Fruit fly (Drosophila melanogaster) whole organism, embryonic: ENCODE measurements around the gene Rexo5.

Source experiments
- Atf3 ChIP-seq: fragments of 200-800 bp; sonication (Bioruptor generic); optimal IDR thresholded peaks from 3 replicates; lab custom pipeline; 2016; ENCODE audit warnings: missing biosample characterization, missing genetic modification characterization
- B-H2 ChIP-seq: fragments of 200-800 bp; sonication (Bioruptor generic); optimal IDR thresholded peaks from 2 replicates; lab custom pipeline; 2018; ENCODE audit warnings: missing biosample characterization, mild to moderate bottlenecking, missing genetic modification characterization
- CG10267 ChIP-seq: fragments of 200-800 bp; sonication (Bioruptor generic); optimal IDR thresholded peaks from 2 replicates; lab custom pipeline; 2018; ENCODE audit warnings: missing biosample characterization, mild to moderate bottlenecking, missing genetic modification characterization, moderate library complexity
- CG11695 ChIP-seq: fragments of 200-800 bp; sonication (Bioruptor generic); IDR thresholded peaks from 3 replicates; pipeline ENCODE4 v1.3.6; 2022; ENCODE audit warnings: missing biosample characterization, missing genetic modification characterization
- CG15269 ChIP-seq: fragments of 200-800 bp; sonication (Bioruptor generic); optimal IDR thresholded peaks from 2 replicates; lab custom pipeline; 2018; ENCODE audit warnings: missing biosample characterization, mild to moderate bottlenecking, missing genetic modification characterization, moderate library complexity
- CG16863 ChIP-seq: fragments of 200-800 bp; sonication (Bioruptor generic); optimal IDR thresholded peaks from 3 replicates; lab custom pipeline; 2016; ENCODE audit warnings: missing biosample characterization, missing genetic modification characterization
- CG18764 ChIP-seq: fragments of 200-800 bp; sonication (Bioruptor generic); optimal IDR thresholded peaks from 3 replicates; lab custom pipeline; 2016; ENCODE audit warnings: missing biosample characterization, missing genetic modification characterization
- CG2120 ChIP-seq: fragments of 200-800 bp; sonication (Bioruptor generic); optimal IDR thresholded peaks from 3 replicates; lab custom pipeline; 2016; ENCODE audit warnings: missing biosample characterization, missing genetic modification characterization
- CG30403 ChIP-seq: fragments of 200-800 bp; sonication (Bioruptor generic); optimal IDR thresholded peaks from 3 replicates; lab custom pipeline; 2016; ENCODE audit warnings: missing biosample characterization, missing genetic modification characterization
- CG33213 ChIP-seq: fragments of 200-800 bp; sonication (Bioruptor generic); optimal IDR thresholded peaks from 3 replicates; lab custom pipeline; 2016; ENCODE audit warnings: missing biosample characterization, missing genetic modification characterization
- CG34422 ChIP-seq: fragments of 200-800 bp; sonication (Bioruptor generic); IDR thresholded peaks from 3 replicates; pipeline ENCODE4 v1.3.6; 2022; ENCODE audit warnings: missing biosample characterization, missing genetic modification characterization
- CG6272 ChIP-seq: fragments of 200-800 bp; sonication (Bioruptor generic); IDR thresholded peaks from 2 replicates; pipeline ENCODE4 v1.3.6; 2022; ENCODE audit warnings: missing biosample characterization, missing genetic modification characterization
- CG6854 ChIP-seq: fragments of 200-800 bp; sonication (Bioruptor generic); optimal IDR thresholded peaks from 3 replicates; lab custom pipeline; 2017; ENCODE audit warnings: missing biosample characterization, mild to moderate bottlenecking, missing genetic modification characterization
- CG7372 ChIP-seq: fragments of 200-800 bp; sonication (Bioruptor generic); IDR thresholded peaks from 2 replicates; pipeline ENCODE4 v1.3.6; 2022; ENCODE audit warnings: missing biosample characterization, missing genetic modification characterization
- CG7556 ChIP-seq: fragments of 200-800 bp; sonication (Bioruptor generic); optimal IDR thresholded peaks from 2 replicates; lab custom pipeline; 2017; ENCODE audit warnings: missing biosample characterization, mild to moderate bottlenecking, missing genetic modification characterization
- Dll ChIP-seq: fragments of 200-800 bp; sonication (Bioruptor generic); IDR thresholded peaks from 4 replicates; pipeline ENCODE4 v1.3.6; 2022; ENCODE audit warnings: missing biosample characterization, missing genetic modification characterization; ENCODE audit not compliant: partially characterized antibody
- Doc3 ChIP-seq: fragments of 200-800 bp; sonication (Bioruptor generic); IDR thresholded peaks from 3 replicates; pipeline ENCODE4 v1.3.6; 2022; ENCODE audit warnings: missing biosample characterization, missing genetic modification characterization; ENCODE audit not compliant: partially characterized antibody
- ERR ChIP-seq: fragments of 200-800 bp; sonication (Bioruptor generic); optimal IDR thresholded peaks from 2 replicates; lab custom pipeline; 2016; ENCODE audit warnings: missing biosample characterization, missing genetic modification characterization
- Eip74EF ChIP-seq, 2 experiments: fragments of 200-800 bp in 1 of 2; fragments of >200 bp in 1 of 2; sonication (Bioruptor generic) in 1 of 2; optimal IDR thresholded peaks; 2 replicates each; lab custom pipeline; 2017 to 2019; ENCODE audit warnings: missing biosample characterization in 2 of 2, missing genetic modification characterization in 2 of 2, mild to moderate bottlenecking in 1 of 2, moderate library complexity in 1 of 2
- HLH4C ChIP-seq: fragments of 200-800 bp; sonication (Bioruptor generic); IDR thresholded peaks from 3 replicates; pipeline ENCODE4 v1.3.6; 2022; ENCODE audit warnings: missing biosample characterization, missing genetic modification characterization; ENCODE audit not compliant: partially characterized antibody
- HLHmδ ChIP-seq: fragments of 200-800 bp; sonication (Bioruptor generic); optimal IDR thresholded peaks from 2 replicates; lab custom pipeline; 2018; ENCODE audit warnings: missing biosample characterization, mild to moderate bottlenecking, missing genetic modification characterization, moderate library complexity
- Lpt ChIP-seq: fragments of >200 bp; optimal IDR thresholded peaks from 2 replicates; lab custom pipeline; 2018; ENCODE audit warnings: missing biosample characterization, missing genetic modification characterization
- MBD-R2 ChIP-seq: fragments of 200-800 bp; sonication (Bioruptor generic); IDR thresholded peaks from 2 replicates; pipeline ENCODE4 v1.3.6; 2022; ENCODE audit warnings: missing biosample characterization, missing genetic modification characterization
- Meics ChIP-seq: fragments of 200-800 bp; sonication (Bioruptor generic); optimal IDR thresholded peaks from 2 replicates; lab custom pipeline; 2017; ENCODE audit warnings: missing biosample characterization, mild to moderate bottlenecking, missing genetic modification characterization
- Mes4 ChIP-seq: fragments of 200-800 bp; sonication (Bioruptor generic); optimal IDR thresholded peaks from 2 replicates; lab custom pipeline; 2016; ENCODE audit warnings: missing biosample characterization, missing genetic modification characterization
- Neu2 ChIP-seq: fragments of 200-800 bp; sonication (Bioruptor generic); optimal IDR thresholded peaks from 3 replicates; lab custom pipeline; 2016; ENCODE audit warnings: missing biosample characterization, missing genetic modification characterization, borderline replicate concordance
- Opbp ChIP-seq: fragments of 200-800 bp; sonication (Bioruptor generic); IDR thresholded peaks from 3 replicates; pipeline ENCODE4 v1.3.6; 2022; ENCODE audit warnings: missing biosample characterization, missing genetic modification characterization; ENCODE audit not compliant: partially characterized antibody
- Pdp1 ChIP-seq, 2 experiments: fragments of 200-800 bp; sonication (Bioruptor generic); optimal IDR thresholded peaks; 3 replicates each; lab custom pipeline; 2016; ENCODE audit warnings: missing biosample characterization in 2 of 2, missing genetic modification characterization in 2 of 2, mild to moderate bottlenecking in 1 of 2, moderate library complexity in 1 of 2
- Side ChIP-seq: fragments of 200-800 bp; sonication (Bioruptor generic); optimal IDR thresholded peaks from 2 replicates; lab custom pipeline; 2016; ENCODE audit warnings: missing biosample characterization, missing genetic modification characterization
- Xrp1 ChIP-seq: fragments of 200-800 bp; sonication (Bioruptor generic); IDR thresholded peaks from 2 replicates; pipeline ENCODE4 v1.3.6; 2022; ENCODE audit warnings: missing biosample characterization, missing genetic modification characterization
- bab2 ChIP-seq: fragments of 200-800 bp; sonication (Bioruptor generic); optimal IDR thresholded peaks from 2 replicates; lab custom pipeline; 2016; ENCODE audit warnings: missing biosample characterization, missing genetic modification characterization
- cato ChIP-seq: fragments of 200-800 bp; sonication (Bioruptor generic); optimal IDR thresholded peaks from 2 replicates; lab custom pipeline; 2016; ENCODE audit warnings: missing biosample characterization, missing genetic modification characterization, borderline replicate concordance
- croc ChIP-seq: fragments of 200-800 bp; sonication (Bioruptor generic); conservative IDR thresholded peaks from 3 replicates; pipeline ENCODE4 v1.3.6; 2022; ENCODE audit warnings: missing biosample characterization, missing genetic modification characterization
- dpn ChIP-seq, 2 experiments: fragments of 200-800 bp; sonication (Bioruptor generic); optimal IDR thresholded peaks; 3 replicates each; lab custom pipeline; 2016; ENCODE audit warnings: missing biosample characterization in 2 of 2, missing genetic modification characterization in 2 of 2
- emc ChIP-seq: fragments of 200-800 bp; sonication (Bioruptor generic); optimal IDR thresholded peaks from 2 replicates; lab custom pipeline; 2016; ENCODE audit warnings: missing biosample characterization, missing genetic modification characterization
- en ChIP-seq: fragments of 200-800 bp; sonication (Bioruptor generic); optimal IDR thresholded peaks from 2 replicates; lab custom pipeline; 2016; ENCODE audit warnings: missing biosample characterization, missing genetic modification characterization
- fd3F ChIP-seq: fragments of 200-800 bp; sonication (Bioruptor generic); optimal IDR thresholded peaks from 2 replicates; lab custom pipeline; 2018; ENCODE audit warnings: missing biosample characterization, mild to moderate bottlenecking, missing genetic modification characterization, moderate library complexity
- fd64A ChIP-seq: fragments of 200-800 bp; sonication (Bioruptor generic); optimal IDR thresholded peaks from 3 replicates; lab custom pipeline; 2018; ENCODE audit warnings: missing biosample characterization, mild to moderate bottlenecking, missing genetic modification characterization
- grn ChIP-seq: fragments of 200-800 bp; sonication (Bioruptor generic); optimal IDR thresholded peaks from 3 replicates; lab custom pipeline; 2017; ENCODE audit warnings: missing biosample characterization, missing genetic modification characterization
- gsb ChIP-seq: fragments of 200-800 bp; sonication (Bioruptor generic); IDR thresholded peaks from 2 replicates; pipeline ENCODE4 v1.3.6; 2022; ENCODE audit warnings: missing biosample characterization, missing genetic modification characterization
- hb ChIP-seq: fragments of 200-800 bp; sonication (Bioruptor generic); IDR thresholded peaks from 3 replicates; pipeline ENCODE4 v1.3.6; 2022; ENCODE audit warnings: missing biosample characterization, missing genetic modification characterization; ENCODE audit not compliant: partially characterized antibody
- insv ChIP-seq, 2 experiments: fragments of 200-800 bp; sonication (Bioruptor generic); optimal IDR thresholded peaks; 3 replicates each; lab custom pipeline; 2016 to 2018; ENCODE audit warnings: missing biosample characterization in 2 of 2, missing genetic modification characterization in 2 of 2
- nmo ChIP-seq: fragments of 200-800 bp; sonication (Bioruptor generic); optimal IDR thresholded peaks from 2 replicates; lab custom pipeline; 2018; ENCODE audit warnings: missing biosample characterization, mild to moderate bottlenecking, missing genetic modification characterization, moderate library complexity
- pan ChIP-seq, 4 experiments: fragments of >200 bp in 3 of 4; fragments of 200-800 bp in 1 of 4; sonication (Bioruptor generic) in 1 of 4; optimal IDR thresholded peaks in 3 of 4; IDR thresholded peaks in 1 of 4; 2 replicates each; pipeline versions ENCODE4 v1.3.6 to Lab custom; 2017 to 2022; ENCODE audit warnings: missing biosample characterization in 2 of 4, missing genetic modification characterization in 2 of 4, mixed read lengths in 1 of 4
- pnt ChIP-seq: fragments of 200-800 bp; sonication (Bioruptor generic); optimal IDR thresholded peaks from 3 replicates; lab custom pipeline; 2016; ENCODE audit warnings: missing biosample characterization, missing genetic modification characterization
- run ChIP-seq: fragments of 200-800 bp; sonication (Bioruptor generic); optimal IDR thresholded peaks from 3 replicates; lab custom pipeline; 2018; ENCODE audit warnings: missing biosample characterization, mild to moderate bottlenecking, missing genetic modification characterization
- sna ChIP-seq: fragments of 200-800 bp; sonication (Bioruptor generic); IDR thresholded peaks from 2 replicates; pipeline ENCODE4 v1.3.6; 2022; ENCODE audit warnings: missing biosample characterization, missing genetic modification characterization; ENCODE audit not compliant: partially characterized antibody
- sug ChIP-seq: fragments of 200-800 bp; optimal IDR thresholded peaks from 2 replicates; lab custom pipeline; 2019; ENCODE audit warnings: missing biosample characterization, mild to moderate bottlenecking, missing genetic modification characterization, moderate library complexity
- z ChIP-seq: fragments of 200-800 bp; sonication (Bioruptor generic); IDR thresholded peaks from 3 replicates; pipeline ENCODE4 v1.3.6; 2022; ENCODE audit warnings: missing biosample characterization, missing genetic modification characterization
- zfh2 ChIP-seq: fragments of 200-800 bp; sonication (Bioruptor generic); optimal IDR thresholded peaks from 2 replicates; lab custom pipeline; 2016; ENCODE audit warnings: missing biosample characterization, missing genetic modification characterization

Gene Rexo5

dm6 chr3L:6605925-6606324 lies 2.4 kb downstream of the Rexo5 start, which contains the start of gene zpg (continued):
- no peak for TF ChIP-seq z (GFP tag; lab: Robert Waterston, UW)
- no peak for TF ChIP-seq Mes4 (GFP tag; lab: Kevin White, UChicago)
- no peak for TF ChIP-seq ERR
- TF ChIP-seq run (tag; lab: Kevin White, UChicago), result no peak
- no peak for TF ChIP-seq CG10267 (tag; lab: Kevin White, UChicago)
- peak; percentile 15 for TF ChIP-seq zfh2
- no peak for TF ChIP-seq dpn (GFP tag; optimal IDR thresholded peaks at IDR 0.05; lab: Kevin White, UChicago)
- TF ChIP-seq cato (GFP tag; lab: Kevin White, UChicago), result no peak
- no peak for TF ChIP-seq Atf3 (GFP tag; lab: Kevin White, UChicago)
- no peak for TF ChIP-seq CG7556
- peak; percentile 36; the same call in 1 of the 4 replicates for TF ChIP-seq Dll (GFP tag; lab: Robert Waterston, UW)
- TF ChIP-seq CG30403 (GFP tag; lab: Kevin White, UChicago), result no peak
- TF ChIP-seq Meics, result peak; percentile 5
- TF ChIP-seq CG33213 (GFP tag; lab: Kevin White, UChicago), result no peak
- TF ChIP-seq CG7372 (GFP tag; lab: Robert Waterston, UW), result no peak
- TF ChIP-seq Opbp (GFP tag; lab: Robert Waterston, UW), result peak; percentile 51; the same call in 2 of the 3 replicates
- TF ChIP-seq CG18764 (GFP tag; lab: Kevin White, UChicago), result no peak
- no peak for TF ChIP-seq Eip74EF (GFP tag; optimal IDR thresholded peaks at IDR 0.05; lab: Kevin White, UChicago)
- TF ChIP-seq pan (optimal IDR thresholded peaks at IDR 0.05; lab: Kevin White, UChicago), result no peak
- no peak for TF ChIP-seq pan (GFP tag; optimal IDR thresholded peaks at IDR 0.05 in 1 of 2, IDR thresholded peaks at IDR 0.05 in 1 of 2)
- TF ChIP-seq insv (GFP tag; optimal IDR thresholded peaks at IDR 0.05; lab: Kevin White, UChicago), result no peak
- TF ChIP-seq fd64A, result no peak
- no peak for TF ChIP-seq B-H2 (GFP tag; lab: Kevin White, UChicago)
- TF ChIP-seq HLH4C (GFP tag; lab: Robert Waterston, UW), result peak; percentile 37; the same call in 1 of the 3 replicates
- TF ChIP-seq HLHmδ, result no peak
- TF ChIP-seq grn (GFP tag; lab: Kevin White, UChicago), result no peak
- TF ChIP-seq Lpt, result no peak
- TF ChIP-seq Xrp1 (GFP tag; lab: Robert Waterston, UW), result no peak
- no peak for TF ChIP-seq Neu2 (GFP tag; lab: Kevin White, UChicago)
- no peak for TF ChIP-seq pnt (GFP tag; lab: Kevin White, UChicago)
- TF ChIP-seq CG16863 (GFP tag; lab: Kevin White, UChicago), result no peak
- TF ChIP-seq bab2 (GFP tag; lab: Kevin White, UChicago), result no peak
- peak; percentile 97 for TF ChIP-seq MBD-R2 (GFP tag; lab: Robert Waterston, UW)
- no peak for TF ChIP-seq gsb (GFP tag; lab: Robert Waterston, UW)
- TF ChIP-seq Doc3 (GFP tag; lab: Robert Waterston, UW), result no peak
- TF ChIP-seq fd3F (GFP tag; lab: Kevin White, UChicago), result no peak
- TF ChIP-seq hb (GFP tag; lab: Robert Waterston, UW), result peak; percentile 16; the same call in 1 of the 3 replicates
- TF ChIP-seq CG34422 (GFP tag; lab: Robert Waterston, UW), result peak; percentile 65; the same call in 2 of the 3 replicates
- TF ChIP-seq Pdp1 (GFP tag; optimal IDR thresholded peaks at IDR 0.05; lab: Kevin White, UChicago), result no peak
- TF ChIP-seq emc (GFP tag; lab: Kevin White, UChicago), result no peak
- TF ChIP-seq croc (GFP tag; lab: Robert Waterston, UW), result no peak
- peak; percentile 25; the same call in 1 of the 2 replicates for TF ChIP-seq CG6272 (GFP tag; lab: Robert Waterston, UW)
- no peak for TF ChIP-seq sna
- no peak for TF ChIP-seq CG11695 (GFP tag; lab: Robert Waterston, UW)
- no peak for TF ChIP-seq en (GFP tag; lab: Kevin White, UChicago)
- no peak for TF ChIP-seq sug (tag; lab: Kevin White, UChicago)
- TF ChIP-seq CG15269 (tag; lab: Kevin White, UChicago), result no peak
- TF ChIP-seq nmo (GFP tag; lab: Kevin White, UChicago), result peak; percentile 71
- no peak for TF ChIP-seq Side
- no peak for TF ChIP-seq CG2120 (GFP tag; lab: Kevin White, UChicago)
- TF ChIP-seq CG6854 (GFP tag; lab: Kevin White, UChicago), result no peak
